Fruit fly (Drosophila melanogaster) whole organism, pupa: ENCODE measurements around the gene Daxx.

Source experiments
- CG12605 ChIP-seq: fragments of 200-800 bp; sonication (Bioruptor generic); IDR thresholded peaks from 2 replicates; pipeline ENCODE4 v1.3.6; 2022; ENCODE audit warnings: missing biosample characterization, missing genetic modification characterization
- CG17806 ChIP-seq: fragments of 200-800 bp; sonication (Bioruptor generic); optimal IDR thresholded peaks from 2 replicates; lab custom pipeline; 2018; ENCODE audit warnings: missing biosample characterization, mild to moderate bottlenecking, missing genetic modification characterization, moderate library complexity
- CG32121 ChIP-seq: fragments of 200-800 bp; sonication (Bioruptor generic); IDR thresholded peaks from 2 replicates; pipeline ENCODE4 v1.3.6; 2022; ENCODE audit warnings: missing biosample characterization, missing genetic modification characterization
- CG34367 ChIP-seq: fragments of 200-800 bp; sonication (Bioruptor generic); optimal IDR thresholded peaks from 2 replicates; lab custom pipeline; 2018; ENCODE audit warnings: missing biosample characterization, mild to moderate bottlenecking, missing genetic modification characterization
- CG4496 ChIP-seq: fragments of 200-800 bp; sonication (Bioruptor generic); IDR thresholded peaks from 3 replicates; pipeline ENCODE4 v1.3.6; 2022; ENCODE audit warnings: missing biosample characterization, missing genetic modification characterization
- CG9948 ChIP-seq: fragments of 200-800 bp; sonication (Bioruptor generic); optimal IDR thresholded peaks from 2 replicates; lab custom pipeline; 2018; ENCODE audit warnings: missing biosample characterization, mild to moderate bottlenecking, missing genetic modification characterization, moderate library complexity
- EcR ChIP-seq: fragments of 200-800 bp; sonication (Bioruptor generic); optimal IDR thresholded peaks from 3 replicates; lab custom pipeline; 2019; ENCODE audit warnings: missing biosample characterization, missing genetic modification characterization, mild to moderate bottlenecking, moderate library complexity, missing genetic modification reagents
- Pif1A ChIP-seq: fragments of 200-800 bp; sonication (Bioruptor generic); optimal IDR thresholded peaks from 3 replicates; lab custom pipeline; 2016; ENCODE audit warnings: missing biosample characterization, missing genetic modification characterization
- Snoo ChIP-seq: fragments of 200-800 bp; sonication (Bioruptor generic); optimal IDR thresholded peaks from 3 replicates; lab custom pipeline; 2017; ENCODE audit warnings: missing biosample characterization, mild to moderate bottlenecking, missing genetic modification characterization, inconsistent platforms
- rn ChIP-seq: fragments of 200-800 bp; sonication (Bioruptor generic); IDR thresholded peaks from 2 replicates; pipeline ENCODE4 v1.3.6; 2022; ENCODE audit warnings: missing biosample characterization, missing genetic modification characterization

DNA sequence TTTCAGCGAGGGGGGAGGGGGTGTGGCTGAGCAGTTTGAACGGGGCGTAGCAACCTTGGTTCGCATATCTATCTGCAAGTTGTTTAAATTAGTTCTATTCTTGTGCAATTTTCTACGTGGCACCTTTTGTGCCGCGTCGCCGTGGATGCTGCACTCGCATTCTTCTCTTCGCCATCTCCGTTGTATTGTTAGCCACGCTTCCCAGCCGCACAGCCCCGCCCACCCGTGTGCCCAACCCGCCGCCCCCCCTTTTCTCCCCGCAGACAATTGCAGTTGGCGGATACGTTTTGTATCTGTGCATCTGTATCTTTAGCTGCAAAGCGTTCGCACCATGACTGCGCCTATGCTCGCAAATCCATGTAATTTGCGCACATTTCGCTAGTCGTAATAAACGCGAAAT lies 33.2 kb downstream of the Daxx start:
- TF ChIP-seq CG17806 (tag; lab: Kevin White, UChicago) (no peak), CG9948 (no peak), CG32121 (peak; percentile 75), Snoo (tag; lab: Kevin White, UChicago) (no peak), rn (GFP tag; lab: Robert Waterston, UW) (no peak), EcR (GFP tag; lab: Kevin White, UChicago) (no peak), CG12605 (GFP tag; lab: Robert Waterston, UW) (no peak), CG34367 (no peak), CG4496 (0 out of 3 replicates have a peak, but pooled peaks have one; percentile 45), Pif1A (GFP tag; lab: Kevin White, UChicago) (no peak)
